Worm (Caenorhabditis elegans) whole organism, L4 larva: ENCODE data around the gene C35C5.9.

Experiments used
- D1046.2 ChIP-seq: fragments of 200-800 bp; sonication (Bioruptor generic); IDR thresholded peaks from 2 replicates; pipeline ENCODE4 v1.3.6; 2022; ENCODE audit warnings: missing genetic modification characterization, missing compliant biosample characterization
- F26F4.8 ChIP-seq: fragments of 200-800 bp; sonication (Bioruptor generic); conservative IDR thresholded peaks from 2 replicates; pipeline ENCODE4 v1.3.6; 2022; ENCODE audit warnings: missing genetic modification characterization, missing compliant biosample characterization
- R02D3.7 ChIP-seq: fragments of 150-350 bp; sonication (generic microtip); optimal IDR thresholded peaks from 3 replicates; lab custom pipeline; 2014; ENCODE audit warnings: missing biosample characterization, missing genetic modification characterization
- Y5F2A.4 ChIP-seq: fragments of 200-800 bp; sonication (Bioruptor generic); optimal IDR thresholded peaks from 2 replicates; lab custom pipeline; 2018; ENCODE audit warnings: mild to moderate bottlenecking, missing genetic modification characterization, missing compliant biosample characterization
- aha-1 ChIP-seq: fragments of 150-350 bp; peaks from one replicate; lab custom pipeline; 2014; ENCODE audit warnings: missing biosample characterization, missing genetic modification characterization
- ceh-32 ChIP-seq: sonication (generic microtip); optimal IDR thresholded peaks from 2 replicates; lab custom pipeline; 2016; ENCODE audit warnings: mild to moderate bottlenecking, missing genetic modification characterization, missing compliant biosample characterization; ENCODE audit not compliant: poor library complexity
- ceh-44 ChIP-seq: fragments of 200-800 bp; sonication (Bioruptor generic); IDR thresholded peaks from 2 replicates; pipeline ENCODE4 v1.3.6; 2022; ENCODE audit warnings: missing genetic modification reagents, missing genetic modification characterization, missing compliant biosample characterization
- ceh-62 ChIP-seq: sonication (generic microtip); optimal IDR thresholded peaks from 2 replicates; lab custom pipeline; 2017; ENCODE audit warnings: missing biosample characterization, missing genetic modification characterization
- ceh-82 ChIP-seq: sonication (generic microtip); optimal IDR thresholded peaks from 2 replicates; lab custom pipeline; 2017; ENCODE audit warnings: missing biosample characterization, missing genetic modification characterization
- ces-1 ChIP-seq: fragments of 150-350 bp; sonication (generic microtip); optimal IDR thresholded peaks from 4 replicates; lab custom pipeline; 2014; ENCODE audit warnings: missing biosample characterization, missing genetic modification reagents, missing genetic modification characterization
- daf-16 ChIP-seq, 3 experiments: sonication (generic microtip); optimal IDR thresholded peaks; 2 replicates each; lab custom pipeline; 2016 to 2017; ENCODE audit warnings: missing genetic modification characterization in 3 of 3, missing genetic modification reagents in 3 of 3, mild to moderate bottlenecking in 2 of 3, missing compliant biosample characterization in 2 of 3, missing biosample characterization in 1 of 3, moderate library complexity in 1 of 3
- daf-19 ChIP-seq: fragments of 200-800 bp; sonication (Bioruptor generic); conservative IDR thresholded peaks from 2 replicates; pipeline ENCODE4 v1.3.6; 2022; ENCODE audit warnings: missing genetic modification characterization, missing compliant biosample characterization
- dmd-6 ChIP-seq: fragments of 200-800 bp; sonication (Bioruptor generic); IDR thresholded peaks from 2 replicates; pipeline ENCODE4 v1.3.6; 2022; ENCODE audit warnings: missing genetic modification reagents, missing genetic modification characterization, missing compliant biosample characterization
- dmd-8 ChIP-seq: fragments of 200-800 bp; sonication (Bioruptor generic); IDR thresholded peaks from 2 replicates; pipeline ENCODE4 v1.3.6; 2022; ENCODE audit warnings: missing genetic modification characterization, missing compliant biosample characterization
- fos-1 ChIP-seq: fragments of 150-350 bp; optimal IDR thresholded peaks from 2 replicates; lab custom pipeline; 2014; ENCODE audit warnings: missing biosample characterization, missing genetic modification characterization
- hlh-11 ChIP-seq: fragments of 200-800 bp; sonication (Bioruptor generic); optimal IDR thresholded peaks from 2 replicates; lab custom pipeline; 2018; ENCODE audit warnings: mild to moderate bottlenecking, missing genetic modification characterization, missing compliant biosample characterization
- hmg-1.1 ChIP-seq: fragments of 200-800 bp; sonication (Bioruptor generic); IDR thresholded peaks from 2 replicates; pipeline ENCODE4 v1.3.6; 2022; ENCODE audit warnings: missing genetic modification reagents, missing genetic modification characterization, missing compliant biosample characterization
- lin-38 ChIP-seq: fragments of 200-800 bp; sonication (Bioruptor generic); IDR thresholded peaks from 2 replicates; pipeline ENCODE4 v1.3.6; 2022; ENCODE audit warnings: missing genetic modification reagents, missing genetic modification characterization, missing compliant biosample characterization
- lir-3 ChIP-seq: sonication (generic microtip); optimal IDR thresholded peaks from 2 replicates; lab custom pipeline; 2016; ENCODE audit warnings: mild to moderate bottlenecking, missing genetic modification characterization, missing compliant biosample characterization
- madf-5 ChIP-seq, 2 experiments: fragments of 200-800 bp; sonication (Bioruptor generic); IDR thresholded peaks; 2 replicates each; pipeline ENCODE4 v1.3.6; 2022; ENCODE audit warnings: missing compliant biosample characterization in 2 of 2, missing genetic modification characterization in 2 of 2
- madf-9 ChIP-seq: fragments of 200-800 bp; sonication (Bioruptor generic); conservative IDR thresholded peaks from 2 replicates; pipeline ENCODE4 v1.3.6; 2022; ENCODE audit warnings: missing genetic modification reagents, missing genetic modification characterization, missing compliant biosample characterization
- mdl-1 ChIP-seq, 2 experiments: fragments of 150-350 bp in 1 of 2; sonication (generic microtip) in 1 of 2; optimal IDR thresholded peaks; 2 replicates each; lab custom pipeline; 2014 to 2017; ENCODE audit warnings: missing biosample characterization in 2 of 2, missing genetic modification characterization in 2 of 2
- mdt-29 ChIP-seq: fragments of 200-800 bp; sonication (Bioruptor generic); IDR thresholded peaks from 2 replicates; pipeline ENCODE4 v1.3.6; 2022; ENCODE audit warnings: missing genetic modification reagents, missing genetic modification characterization, missing compliant biosample characterization
- mep-1 ChIP-seq: fragments of 150-350 bp; sonication (generic microtip); optimal IDR thresholded peaks from 3 replicates; lab custom pipeline; 2014; ENCODE audit warnings: missing biosample characterization, missing genetic modification characterization
- mes-2 ChIP-seq: sonication (generic microtip); optimal IDR thresholded peaks from 2 replicates; lab custom pipeline; 2016; ENCODE audit warnings: missing genotype, mild to moderate bottlenecking, missing genetic modification characterization, missing compliant biosample characterization; ENCODE audit not compliant: poor library complexity, severe bottlenecking
- mxl-2 ChIP-seq: fragments of 200-800 bp; sonication (Bioruptor generic); conservative IDR thresholded peaks from 2 replicates; pipeline ENCODE4 v1.3.6; 2022; ENCODE audit warnings: missing genetic modification reagents, missing genetic modification characterization, missing compliant biosample characterization
- mxl-3 ChIP-seq: fragments of 200-800 bp; sonication (Bioruptor generic); optimal IDR thresholded peaks from 2 replicates; lab custom pipeline; 2018; ENCODE audit warnings: mild to moderate bottlenecking, missing genetic modification characterization, missing compliant biosample characterization
- nhr-10 ChIP-seq: fragments of 150-350 bp; optimal IDR thresholded peaks from 2 replicates; lab custom pipeline; 2014; ENCODE audit warnings: missing biosample characterization, missing genetic modification characterization
- nhr-11 ChIP-seq: fragments of 150-350 bp; optimal IDR thresholded peaks from 2 replicates; lab custom pipeline; 2014; ENCODE audit warnings: missing biosample characterization, missing genetic modification characterization
- nhr-237 ChIP-seq: sonication (generic microtip); optimal IDR thresholded peaks from 2 replicates; lab custom pipeline; 2017; ENCODE audit warnings: missing biosample characterization, missing genetic modification characterization
- nhr-25 ChIP-seq: sonication (generic microtip); optimal IDR thresholded peaks from 2 replicates; lab custom pipeline; 2017; ENCODE audit warnings: missing genetic modification characterization, mild to moderate bottlenecking, missing compliant biosample characterization, antibody characterized with exemption, moderate library complexity, borderline replicate concordance; ENCODE audit not compliant: insufficient read depth
- nhr-28 ChIP-seq: fragments of 150-350 bp; optimal IDR thresholded peaks from 2 replicates; lab custom pipeline; 2014; ENCODE audit warnings: missing biosample characterization, missing genetic modification characterization
- nhr-76 ChIP-seq: fragments of 150-350 bp; optimal IDR thresholded peaks from 2 replicates; lab custom pipeline; 2014; ENCODE audit warnings: missing biosample characterization, missing genetic modification characterization
- nhr-77 ChIP-seq: fragments of 150-350 bp; optimal IDR thresholded peaks from 2 replicates; lab custom pipeline; 2014; ENCODE audit warnings: missing biosample characterization, missing genetic modification characterization
- php-3 ChIP-seq: fragments of 200-800 bp; sonication (Bioruptor generic); IDR thresholded peaks from 2 replicates; pipeline ENCODE4 v1.3.6; 2022; ENCODE audit warnings: missing genetic modification reagents, missing genetic modification characterization, missing compliant biosample characterization
- pqm-1 ChIP-seq: sonication (generic microtip); optimal IDR thresholded peaks from 2 replicates; lab custom pipeline; 2017; ENCODE audit warnings: missing biosample characterization, missing genetic modification characterization
- sdz-12 ChIP-seq: fragments of 200-800 bp; sonication (Bioruptor generic); optimal IDR thresholded peaks from 2 replicates; lab custom pipeline; 2018; ENCODE audit warnings: mild to moderate bottlenecking, missing genetic modification characterization, missing compliant biosample characterization
- set-16 ChIP-seq: fragments of 200-800 bp; sonication (Bioruptor generic); IDR thresholded peaks from 2 replicates; pipeline ENCODE4 v1.3.6; 2022; ENCODE audit warnings: missing genetic modification reagents, missing genetic modification characterization, missing compliant biosample characterization
- snpc-1.2 ChIP-seq: fragments of 200-800 bp; sonication (Bioruptor generic); IDR thresholded peaks from 2 replicates; pipeline ENCODE4 v1.3.6; 2022; ENCODE audit warnings: missing genetic modification reagents, missing genetic modification characterization, missing compliant biosample characterization
- unc-62 ChIP-seq, 3 experiments: fragments of 150-350 bp in 1 of 3; sonication (generic microtip); optimal IDR thresholded peaks in 2 of 3; peaks in 1 of 3; 1 replicate in 1 of 3; 2 replicates in 2 of 3; lab custom pipeline; 2014 to 2017; ENCODE audit warnings: missing biosample characterization in 3 of 3, missing genetic modification characterization in 3 of 3, missing genetic modification reagents in 3 of 3, missing genotype in 1 of 3
- zfp-2 ChIP-seq: sonication (generic microtip); optimal IDR thresholded peaks from 2 replicates; lab custom pipeline; 2016; ENCODE audit warnings: mild to moderate bottlenecking, missing genetic modification characterization, missing compliant biosample characterization
- zip-11 ChIP-seq: fragments of 200-800 bp; sonication (Bioruptor generic); IDR thresholded peaks from 2 replicates; pipeline ENCODE4 v1.3.6; 2022; ENCODE audit warnings: missing genetic modification characterization, missing compliant biosample characterization
- ztf-11 ChIP-seq: fragments of 150-350 bp; optimal IDR thresholded peaks from 2 replicates; lab custom pipeline; 2014; ENCODE audit warnings: missing biosample characterization, missing genetic modification characterization

Gene C35C5.9

ce11 chrX:11522058-11522757 is 14.2 kb upstream of the C35C5.9 start, which contains the start of gene sdc-2 (continued):
- TF ChIP-seq pqm-1 (tag; lab: Kevin White, UChicago) (no peak), ztf-11 (tag; lab: Kevin White, UChicago) (no peak), php-3 (GFP tag; lab: Robert Waterston, UW) (peak; percentile 50; the same call in 1 of the 2 replicates), ces-1 (GFP tag; lab: Kevin White, UChicago) (no peak), mxl-2 (no peak), nhr-11 (tag; lab: Kevin White, UChicago) (peak; percentile 75), snpc-1.2 (GFP tag; lab: Robert Waterston, UW) (no peak), daf-16 (GFP tag; optimal IDR thresholded peaks at IDR 0.05; lab: Kevin White, UChicago) (peak in 1 of 2 experiments; percentile 82), daf-16 (tag; optimal IDR thresholded peaks at IDR 0.05; lab: Kevin White, UChicago) (peak; percentile 87), dmd-6 (GFP tag; lab: Robert Waterston, UW) (peak; percentile 68), fos-1 (tag; lab: Kevin White, UChicago) (no peak), ceh-44 (no peak), zfp-2 (tag; lab: Kevin White, UChicago) (no peak), nhr-237 (peak; percentile 20), madf-5 (GFP tag; IDR thresholded peaks at IDR 0.05; lab: Robert Waterston, UW) (no peak), F26F4.8 (GFP tag; lab: Robert Waterston, UW) (no peak), ceh-32 (tag; lab: Kevin White, UChicago) (no peak), hmg-1.1 (GFP tag; lab: Robert Waterston, UW) (peak; percentile 90), lir-3 (tag; lab: Kevin White, UChicago) (no peak), dmd-8 (no peak), D1046.2 (GFP tag; lab: Robert Waterston, UW) (no peak), Y5F2A.4 (GFP tag; lab: Kevin White, UChicago) (no peak), mdt-29 (no peak), nhr-77 (tag; lab: Kevin White, UChicago) (peak; percentile 96), mxl-3 (peak; percentile 57), sdz-12 (no peak), mes-2 (tag; lab: Kevin White, UChicago) (peak; percentile 88), nhr-76 (no peak)

- TF ChIP-seq fos-1 (tag; lab: Kevin White, UChicago), result no peak
- TF ChIP-seq set-16 (GFP tag; lab: Robert Waterston, UW), result no peak
- TF ChIP-seq ceh-82 (tag; lab: Kevin White, UChicago), result no peak
- TF ChIP-seq lin-38 (GFP tag; lab: Robert Waterston, UW), result no peak
- TF ChIP-seq unc-62 (GFP tag; optimal IDR thresholded peaks at IDR 0.05 in 1 of 2; lab: Kevin White, UChicago), result peak in 1 of 2 experiments; percentile 91
- TF ChIP-seq unc-62 (tag; optimal IDR thresholded peaks at IDR 0.05; lab: Kevin White, UChicago), result no peak
- no peak for TF ChIP-seq nhr-77 (tag; lab: Kevin White, UChicago)
- TF ChIP-seq sdz-12, result no peak
- TF ChIP-seq dmd-8, result no peak
- TF ChIP-seq nhr-11 (tag; lab: Kevin White, UChicago), result no peak
These were observed 12.7 kb upstream of the C35C5.9 start for ce11 chrX:11523704-11524103.

- peak in 1 of 2 experiments; percentile 71 for TF ChIP-seq unc-62 (GFP tag; optimal IDR thresholded peaks at IDR 0.05 in 1 of 2; lab: Kevin White, UChicago)
- TF ChIP-seq unc-62 (tag; optimal IDR thresholded peaks at IDR 0.05; lab: Kevin White, UChicago), result no peak
- TF ChIP-seq dmd-6 (GFP tag; lab: Robert Waterston, UW), result peak; percentile 36
- no peak for TF ChIP-seq nhr-25 (tag; lab: Kevin White, UChicago)
- no peak for TF ChIP-seq aha-1 (tag; lab: Kevin White, UChicago)
- TF ChIP-seq mep-1, result no peak
- TF ChIP-seq R02D3.7 (tag; lab: Kevin White, UChicago), result no peak
- peak; percentile 77 for TF ChIP-seq nhr-28
- no peak for TF ChIP-seq ceh-62 (tag; lab: Kevin White, UChicago)
- TF ChIP-seq mdl-1 (tag; optimal IDR thresholded peaks at IDR 0.05; lab: Kevin White, UChicago), result peak in 1 of 2 experiments; percentile 17
- TF ChIP-seq mxl-3, result peak; percentile 4
- no peak for TF ChIP-seq zip-11 (GFP tag; lab: Robert Waterston, UW)
- TF ChIP-seq hlh-11 (tag; lab: Kevin White, UChicago), result peak; percentile 18
- no peak for TF ChIP-seq madf-5 (GFP tag; IDR thresholded peaks at IDR 0.05; lab: Robert Waterston, UW)
- TF ChIP-seq daf-19 (GFP tag; lab: Robert Waterston, UW), result no peak
- no peak for TF ChIP-seq madf-9
- TF ChIP-seq nhr-10 (tag; lab: Kevin White, UChicago), result no peak
These were observed 2.8 kb upstream of the C35C5.9 start, which contains the start of gene C35C5.8 for ce11 chrX:11533543-11534003. C35C5.8 (plus strand) TSS chrX:11533593.
